Fruit fly (Drosophila melanogaster) whole organism, embryonic: ENCODE measurements around the gene MED14.
A peak's percentile ranks its signal among the peaks of the same experiment; 100 is the strongest.

Source experiments
- CG10366 ChIP-seq: fragments of 200-800 bp; sonication (Bioruptor generic); IDR thresholded peaks from 2 replicates; pipeline ENCODE4 v1.3.6; 2022; ENCODE audit warnings: missing biosample characterization, missing genetic modification characterization
- CG11085 ChIP-seq: fragments of 200-800 bp; sonication (Bioruptor generic); IDR thresholded peaks from 2 replicates; pipeline ENCODE4 v1.3.6; 2022; ENCODE audit warnings: missing biosample characterization, missing genetic modification characterization
- CG11247 ChIP-seq: fragments of 200-800 bp; sonication (Bioruptor generic); IDR thresholded peaks from 2 replicates; pipeline ENCODE4 v1.3.6; 2022; ENCODE audit warnings: missing biosample characterization, missing genetic modification characterization
- CG11560 ChIP-seq: fragments of 200-800 bp; sonication (Bioruptor generic); IDR thresholded peaks from 3 replicates; pipeline ENCODE4 v1.3.6; 2022; ENCODE audit warnings: missing biosample characterization, missing genetic modification characterization
- CG12769 ChIP-seq: fragments of 200-800 bp; sonication (Bioruptor generic); optimal IDR thresholded peaks from 2 replicates; lab custom pipeline; 2019; ENCODE audit warnings: missing biosample characterization, mild to moderate bottlenecking, missing genetic modification characterization, moderate library complexity
- CG14050 ChIP-seq: fragments of 200-800 bp; sonication (Bioruptor generic); IDR thresholded peaks from 3 replicates; pipeline ENCODE4 v1.3.6; 2022; ENCODE audit warnings: missing biosample characterization, missing genetic modification characterization
- CG14441 ChIP-seq: fragments of 200-800 bp; sonication (Bioruptor generic); IDR thresholded peaks from 2 replicates; pipeline ENCODE4 v1.3.6; 2022; ENCODE audit warnings: missing biosample characterization, missing genetic modification characterization
- CG14965 ChIP-seq: fragments of 200-800 bp; sonication (Bioruptor generic); optimal IDR thresholded peaks from 2 replicates; lab custom pipeline; 2016; ENCODE audit warnings: missing biosample characterization, missing genetic modification characterization, borderline replicate concordance
- CG2712 ChIP-seq: fragments of 200-800 bp; optimal IDR thresholded peaks from 3 replicates; lab custom pipeline; 2019; ENCODE audit warnings: missing biosample characterization, mild to moderate bottlenecking, missing genetic modification characterization, moderate library complexity
- CG8281 ChIP-seq: fragments of 200-800 bp; sonication (Bioruptor generic); optimal IDR thresholded peaks from 2 replicates; lab custom pipeline; 2018; ENCODE audit warnings: missing biosample characterization, mild to moderate bottlenecking, missing genetic modification characterization, moderate library complexity
- CG8388 ChIP-seq: fragments of 200-800 bp; sonication (Bioruptor generic); optimal IDR thresholded peaks from 2 replicates; lab custom pipeline; 2019; ENCODE audit warnings: missing biosample characterization, mild to moderate bottlenecking, missing genetic modification characterization, moderate library complexity
- CG9797 ChIP-seq: fragments of 200-800 bp; sonication (Bioruptor generic); optimal IDR thresholded peaks from 3 replicates; lab custom pipeline; 2018; ENCODE audit warnings: missing biosample characterization, mild to moderate bottlenecking, missing genetic modification characterization
- Doc3 ChIP-seq: fragments of 200-800 bp; sonication (Bioruptor generic); IDR thresholded peaks from 3 replicates; pipeline ENCODE4 v1.3.6; 2022; ENCODE audit warnings: missing biosample characterization, missing genetic modification characterization; ENCODE audit not compliant: partially characterized antibody
- Hand ChIP-seq: fragments of 200-800 bp; sonication (Bioruptor generic); optimal IDR thresholded peaks from 2 replicates; lab custom pipeline; 2017; ENCODE audit warnings: mild to moderate bottlenecking, missing biosample characterization, missing genetic modification reagents, missing genetic modification characterization
- Hey ChIP-seq: fragments of 200-800 bp; sonication (Bioruptor generic); optimal IDR thresholded peaks from 3 replicates; lab custom pipeline; 2018; ENCODE audit warnings: missing biosample characterization, mild to moderate bottlenecking, missing genetic modification characterization
- Kr ChIP-seq: fragments of 200-800 bp; sonication (Bioruptor generic); optimal IDR thresholded peaks from 2 replicates; lab custom pipeline; 2017; ENCODE audit warnings: missing biosample characterization, mild to moderate bottlenecking, missing genetic modification characterization
- Max ChIP-seq: fragments of 200-800 bp; sonication (Bioruptor generic); optimal IDR thresholded peaks from 2 replicates; lab custom pipeline; 2016; ENCODE audit warnings: missing biosample characterization, mild to moderate bottlenecking, missing genetic modification characterization
- Mrtf ChIP-seq: fragments of 200-800 bp; sonication (Bioruptor generic); IDR thresholded peaks from 3 replicates; pipeline ENCODE4 v1.3.6; 2022; ENCODE audit warnings: missing biosample characterization, missing genetic modification characterization
- NFAT ChIP-seq: fragments of 200-800 bp; sonication (Bioruptor generic); IDR thresholded peaks from 2 replicates; pipeline ENCODE4 v1.3.6; 2022; ENCODE audit warnings: missing biosample characterization, missing genetic modification characterization
- Nf-YC ChIP-seq: fragments of 200-800 bp; optimal IDR thresholded peaks from 3 replicates; lab custom pipeline; 2019; ENCODE audit warnings: missing biosample characterization, mild to moderate bottlenecking, missing genetic modification characterization, moderate library complexity
- Oaz ChIP-seq: fragments of 200-800 bp; sonication (Bioruptor generic); IDR thresholded peaks from 2 replicates; pipeline ENCODE4 v1.3.6; 2022; ENCODE audit warnings: missing biosample characterization, missing genetic modification characterization
- Stat92E ChIP-seq, 3 experiments: fragments of >200 bp in 2 of 3; fragments of 200-800 bp in 1 of 3; sonication (Bioruptor generic) in 1 of 3; optimal IDR thresholded peaks; 2 replicates each; lab custom pipeline; 2017 to 2019; ENCODE audit warnings: missing biosample characterization in 3 of 3, missing genetic modification characterization in 3 of 3, mild to moderate bottlenecking in 1 of 3, moderate library complexity in 1 of 3
- TFAM ChIP-seq: fragments of 200-800 bp; sonication (Bioruptor generic); optimal IDR thresholded peaks from 2 replicates; lab custom pipeline; 2017; ENCODE audit warnings: missing biosample characterization, missing genetic modification characterization, inconsistent platforms
- ash1 ChIP-seq: fragments of 200-800 bp; sonication (Bioruptor generic); optimal IDR thresholded peaks from 2 replicates; lab custom pipeline; 2018; ENCODE audit warnings: missing biosample characterization, mild to moderate bottlenecking, missing genetic modification characterization
- bab2 ChIP-seq: fragments of 200-800 bp; sonication (Bioruptor generic); optimal IDR thresholded peaks from 2 replicates; lab custom pipeline; 2016; ENCODE audit warnings: missing biosample characterization, missing genetic modification characterization
- chinmo ChIP-seq: fragments of 200-800 bp; sonication (Bioruptor generic); IDR thresholded peaks from 4 replicates; pipeline ENCODE4 v1.3.6; 2022; ENCODE audit warnings: missing biosample characterization, missing genetic modification characterization; ENCODE audit not compliant: partially characterized antibody
- ci ChIP-seq: fragments of 200-800 bp; sonication (Bioruptor generic); IDR thresholded peaks from 3 replicates; pipeline ENCODE4 v1.3.6; 2022; ENCODE audit warnings: missing biosample characterization, missing genetic modification characterization
- cwo ChIP-seq: fragments of 200-800 bp; sonication (Bioruptor generic); optimal IDR thresholded peaks from 3 replicates; lab custom pipeline; 2017; ENCODE audit warnings: missing biosample characterization, missing genetic modification characterization, mild to moderate bottlenecking, moderate library complexity, missing genetic modification reagents
- da ChIP-seq: fragments of 200-800 bp; sonication (Bioruptor generic); optimal IDR thresholded peaks from 2 replicates; lab custom pipeline; 2016; ENCODE audit warnings: missing biosample characterization, missing genetic modification characterization
- dan ChIP-seq: fragments of 200-800 bp; sonication (Bioruptor generic); IDR thresholded peaks from 2 replicates; pipeline ENCODE4 v1.3.6; 2022; ENCODE audit warnings: missing biosample characterization, missing genetic modification characterization
- dati ChIP-seq: fragments of 200-800 bp; sonication (Bioruptor generic); IDR thresholded peaks from 2 replicates; pipeline ENCODE4 v1.3.6; 2022; ENCODE audit warnings: missing biosample characterization, missing genetic modification characterization
- dm ChIP-seq: fragments of 200-800 bp; sonication (Bioruptor generic); optimal IDR thresholded peaks from 3 replicates; lab custom pipeline; 2016; ENCODE audit warnings: missing biosample characterization, missing genetic modification characterization
- ewg ChIP-seq: fragments of 200-800 bp; sonication (Bioruptor generic); optimal IDR thresholded peaks from 3 replicates; lab custom pipeline; 2017; ENCODE audit warnings: mild to moderate bottlenecking, missing biosample characterization, missing genetic modification reagents, missing genetic modification characterization
- ftz-f1 ChIP-seq: fragments of 200-800 bp; sonication (Bioruptor generic); optimal IDR thresholded peaks from 2 replicates; lab custom pipeline; 2016; ENCODE audit warnings: missing biosample characterization, missing genetic modification characterization
- gem ChIP-seq: fragments of 200-800 bp; sonication (Bioruptor generic); optimal IDR thresholded peaks from 2 replicates; lab custom pipeline; 2019; ENCODE audit warnings: missing biosample characterization, mild to moderate bottlenecking, missing genetic modification characterization, moderate library complexity
- grau ChIP-seq: fragments of 200-800 bp; optimal IDR thresholded peaks from 3 replicates; lab custom pipeline; 2019; ENCODE audit warnings: missing biosample characterization, mild to moderate bottlenecking, missing genetic modification characterization, moderate library complexity
- grn ChIP-seq: fragments of 200-800 bp; sonication (Bioruptor generic); optimal IDR thresholded peaks from 3 replicates; lab custom pipeline; 2017; ENCODE audit warnings: missing biosample characterization, missing genetic modification characterization
- gt ChIP-seq: fragments of 200-800 bp; sonication (Bioruptor generic); IDR thresholded peaks from 2 replicates; pipeline ENCODE4 v1.3.6; 2022; ENCODE audit warnings: missing biosample characterization, missing genetic modification characterization
- jigr1 ChIP-seq: fragments of 200-800 bp; sonication (Bioruptor generic); IDR thresholded peaks from 3 replicates; pipeline ENCODE4 v1.3.6; 2022; ENCODE audit warnings: missing biosample characterization, missing genetic modification characterization
- ken ChIP-seq: fragments of 200-800 bp; sonication (Bioruptor generic); IDR thresholded peaks from 3 replicates; pipeline ENCODE4 v1.3.6; 2022; ENCODE audit warnings: missing biosample characterization, missing genetic modification characterization
- kni ChIP-seq: fragments of 200-800 bp; sonication (Bioruptor generic); optimal IDR thresholded peaks from 3 replicates; lab custom pipeline; 2017; ENCODE audit warnings: mild to moderate bottlenecking, missing biosample characterization, missing genetic modification reagents, missing genetic modification characterization
- rib ChIP-seq: fragments of 200-800 bp; sonication (Bioruptor generic); IDR thresholded peaks from 2 replicates; pipeline ENCODE4 v1.3.6; 2022; ENCODE audit warnings: missing biosample characterization, missing genetic modification characterization
- sens ChIP-seq: fragments of 200-800 bp; sonication (Bioruptor generic); peaks from one replicate; lab custom pipeline; 2016; ENCODE audit warnings: missing biosample characterization, missing genetic modification characterization
- sisA ChIP-seq: fragments of 200-800 bp; sonication (Bioruptor generic); IDR thresholded peaks from 2 replicates; pipeline ENCODE4 v1.3.6; 2022; ENCODE audit warnings: missing biosample characterization, missing genetic modification characterization
- tgo ChIP-seq: fragments of 200-800 bp; sonication (Bioruptor generic); IDR thresholded peaks from 3 replicates; pipeline ENCODE4 v1.3.6; 2022; ENCODE audit warnings: missing biosample characterization, missing genetic modification characterization
- wek ChIP-seq: fragments of 200-800 bp; sonication (Bioruptor generic); optimal IDR thresholded peaks from 3 replicates; lab custom pipeline; 2018; ENCODE audit warnings: missing biosample characterization, mild to moderate bottlenecking, missing genetic modification characterization, moderate library complexity
- zf30C ChIP-seq: fragments of 200-800 bp; sonication (Bioruptor generic); optimal IDR thresholded peaks from 3 replicates; lab custom pipeline; 2018; ENCODE audit warnings: missing biosample characterization, mild to moderate bottlenecking, missing genetic modification characterization
- zfh1 ChIP-seq: fragments of 200-800 bp; sonication (Bioruptor generic); IDR thresholded peaks from 3 replicates; pipeline ENCODE4 v1.3.6; 2022; ENCODE audit warnings: missing biosample characterization, missing genetic modification characterization

Gene MED14

DNA sequence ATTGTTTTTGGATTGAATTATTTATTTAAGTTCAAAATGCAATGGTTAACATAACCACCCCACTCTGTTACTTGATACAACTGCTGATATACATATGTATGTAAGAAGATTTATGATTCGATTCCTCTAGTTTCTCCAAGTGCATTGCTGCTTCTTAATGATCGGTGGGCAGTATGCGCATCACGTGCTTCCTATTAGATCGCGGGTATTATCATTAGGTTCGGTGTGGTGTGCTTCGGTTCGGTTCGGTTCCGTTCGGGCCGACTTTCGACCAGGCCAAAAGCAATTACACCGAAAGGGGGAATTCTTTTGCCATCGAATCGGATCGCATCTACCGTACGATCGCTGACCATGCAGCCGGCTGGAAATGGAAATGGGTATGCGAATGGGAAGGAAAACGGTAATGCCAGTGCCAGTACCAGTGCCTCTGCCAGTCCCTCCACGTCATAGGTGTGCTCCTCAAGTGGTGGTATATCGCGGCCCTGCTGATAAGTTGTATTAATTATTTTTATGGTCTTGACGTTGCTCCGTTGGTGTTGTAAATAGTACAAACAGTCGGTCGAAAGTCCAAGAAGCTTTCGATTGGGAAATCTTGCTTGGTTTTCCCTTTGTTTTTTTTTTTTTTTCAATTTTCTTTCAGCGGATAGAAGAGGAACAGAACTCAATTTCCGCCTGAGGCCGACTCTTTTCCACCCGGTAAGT lies 44.4 kb downstream of the MED14 start (continued):
- 0 out of 3 replicates have a peak, but pooled peaks have one; percentile 5 for TF ChIP-seq jigr1 (GFP tag; lab: Robert Waterston, UW)
- peak; percentile 6 for TF ChIP-seq grn (GFP tag; lab: Kevin White, UChicago)
- TF ChIP-seq NFAT (GFP tag; lab: Robert Waterston, UW), result 0 out of 2 replicates have a peak, but pooled peaks have one; percentile 29
- no peak for TF ChIP-seq Hand (GFP tag; lab: Kevin White, UChicago)
- TF ChIP-seq sens (GFP tag; lab: Kevin White, UChicago), result peak; percentile 39
- no peak for TF ChIP-seq bab2
- TF ChIP-seq kni (GFP tag; lab: Kevin White, UChicago), result peak; percentile 60
- peak; percentile 7; the same call in 1 of the 3 replicates for TF ChIP-seq ci (GFP tag; lab: Robert Waterston, UW)
- peak; percentile 3 for TF ChIP-seq gem (tag; lab: Kevin White, UChicago)
- TF ChIP-seq chinmo (GFP tag; lab: Robert Waterston, UW), result 0 out of 4 replicates have a peak, but pooled peaks have one; percentile 49
- peak; percentile 19; the same call in 1 of the 2 replicates for TF ChIP-seq rib (GFP tag; lab: Robert Waterston, UW)
- no peak for TF ChIP-seq Mrtf (GFP tag; lab: Robert Waterston, UW)
- TF ChIP-seq tgo (GFP tag; lab: Robert Waterston, UW), result no peak
- peak; percentile 57 for TF ChIP-seq zf30C (GFP tag; lab: Kevin White, UChicago)
- no peak for TF ChIP-seq TFAM (GFP tag; lab: Kevin White, UChicago)

DNA sequence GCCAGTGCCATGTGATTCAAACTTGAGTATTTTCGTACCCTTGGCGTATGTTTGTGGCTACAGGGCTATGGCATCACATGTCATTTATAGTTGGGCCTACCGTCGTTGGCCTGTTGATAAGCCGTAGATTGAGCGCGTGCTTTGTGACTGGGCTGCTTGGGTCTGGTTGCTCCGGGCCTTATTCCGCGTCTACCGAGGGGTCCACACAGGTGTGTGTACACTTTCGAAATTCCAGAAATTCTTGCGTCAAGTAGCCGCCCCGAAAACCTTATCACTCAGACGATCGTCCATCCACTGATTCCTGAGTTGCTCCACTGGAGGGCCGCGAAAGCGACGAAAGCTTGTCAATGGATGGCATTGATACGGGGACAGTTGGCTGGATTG lies 45.0 kb downstream of the MED14 start:
- TF ChIP-seq ci (GFP tag; lab: Robert Waterston, UW) (peak; percentile 55; the same call in 1 of the 3 replicates), grau (no peak), CG9797 (GFP tag; lab: Kevin White, UChicago) (no peak), CG14965 (GFP tag; lab: Kevin White, UChicago) (no peak), CG11247 (GFP tag; lab: Robert Waterston, UW) (no peak), gt (GFP tag; lab: Robert Waterston, UW) (no peak), CG8388 (GFP tag; lab: Kevin White, UChicago) (no peak), zfh1 (GFP tag; lab: Robert Waterston, UW) (no peak), CG2712 (tag; lab: Kevin White, UChicago) (no peak), Doc3 (no peak), ftz-f1 (GFP tag; lab: Kevin White, UChicago) (no peak), CG8281 (tag; lab: Kevin White, UChicago) (peak; percentile 17), Kr (GFP tag; lab: Kevin White, UChicago) (no peak), CG11560 (tag; lab: Robert Waterston, UW) (no peak), wek (GFP tag; lab: Kevin White, UChicago) (no peak), Max (GFP tag; lab: Kevin White, UChicago) (no peak), Mrtf (GFP tag; lab: Robert Waterston, UW) (no peak), Nf-YC (tag; lab: Kevin White, UChicago) (no peak), CG12769 (peak; percentile 93), Oaz (GFP tag; lab: Robert Waterston, UW) (no peak), ewg (GFP tag; lab: Kevin White, UChicago) (no peak), Stat92E (GFP tag; optimal IDR thresholded peaks at IDR 0.05; lab: Kevin White, UChicago) (no peak), sens (GFP tag; lab: Kevin White, UChicago) (no peak), dm (GFP tag; lab: Kevin White, UChicago) (peak; percentile 8), CG10366 (GFP tag; lab: Robert Waterston, UW) (no peak), dati (GFP tag; lab: Robert Waterston, UW) (no peak), CG14050 (no peak), da (no peak), sisA (GFP tag; lab: Robert Waterston, UW) (no peak), dan (GFP tag; lab: Robert Waterston, UW) (no peak), cwo (GFP tag; lab: Kevin White, UChicago) (no peak), ken (GFP tag; lab: Robert Waterston, UW) (0 out of 3 replicates have a peak, but pooled peaks have one; percentile 10), ash1 (no peak), Hey (tag; lab: Kevin White, UChicago) (peak; percentile 7), CG11085 (GFP tag; lab: Robert Waterston, UW) (no peak), CG14441 (GFP tag; lab: Robert Waterston, UW) (0 out of 2 replicates have a peak, but pooled peaks have one; percentile 6)
